Fruit fly (Drosophila melanogaster): Measurements from ENCODE around the gene CG11294.

dm6 chrX:8681822-8682632 is 11.4 kb downstream of the CG11294 start:
- TF ChIP-seq foxo (GFP tag; optimal IDR thresholded peaks at IDR 0.05) (no peak), GATAd (GFP tag; optimal IDR thresholded peaks at IDR 0.05) (no peak), Jra (GFP tag; optimal IDR thresholded peaks at IDR 0.05) (no peak), Dif (GFP tag; optimal IDR thresholded peaks at IDR 0.05; ENCODE audit: partially characterized antibody) (no peak)
